Fruit fly (Drosophila melanogaster): ENCODE results near the gene CG5913.

- TF ChIP-seq CG7101 (tag; optimal IDR thresholded peaks at IDR 0.05) (no peak), CG14711 (tag; optimal IDR thresholded peaks at IDR 0.05) (no peak), CG5204 (GFP tag; optimal IDR thresholded peaks at IDR 0.05) (no peak), cic (GFP tag; optimal IDR thresholded peaks at IDR 0.05) (no peak), kay (GFP tag; ENCODE audit: borderline replicate concordance) (peak; percentile 38)
Measured at dm6 chr3R:25882606-25883266, 10.6 kb upstream of the CG5913 start.

Measured in whole organism, adult.